Fruit fly (Drosophila melanogaster) whole organism: ENCODE results near the gene CG15473.

Experiments used
- CG8478 ChIP-seq: fragments of >200 bp; optimal IDR thresholded peaks from 2 replicates; lab custom pipeline; 2018; ENCODE audit warnings: inconsistent platforms
- Dll ChIP-seq: fragments of >200 bp; optimal IDR thresholded peaks from 2 replicates; lab custom pipeline; 2017
- EcR ChIP-seq, 2 experiments: fragments of >200 bp; optimal IDR thresholded peaks; 2 replicates each; lab custom pipeline; 2017; ENCODE audit warnings: missing biosample characterization in 2 of 2, missing genetic modification characterization in 2 of 2, missing genetic modification reagents in 2 of 2
- pan ChIP-seq: fragments of >200 bp; optimal IDR thresholded peaks from 2 replicates; lab custom pipeline; 2017
- psq ChIP-seq: fragments of >200 bp; optimal IDR thresholded peaks from 2 replicates; lab custom pipeline; 2017
- usp ChIP-seq: fragments of >200 bp; optimal IDR thresholded peaks from 2 replicates; lab custom pipeline; 2017; ENCODE audit warnings: missing biosample characterization, missing genetic modification characterization, mixed read lengths

Gene CG15473

dm6 chrX:4657896-4658295, 3.6 kb upstream of the CG15473 start:
- no peak for TF ChIP-seq Dll
- TF ChIP-seq CG8478 (lab: Kevin White, UChicago), result no peak
- TF ChIP-seq psq (lab: Kevin White, UChicago), result no peak
- no peak for TF ChIP-seq EcR (GFP tag; optimal IDR thresholded peaks at IDR 0.05; lab: Kevin White, UChicago)
- TF ChIP-seq pan, result no peak
- TF ChIP-seq usp (GFP tag; lab: Kevin White, UChicago), result no peak

- TF ChIP-seq usp (GFP tag; lab: Kevin White, UChicago) (no peak), CG8478 (lab: Kevin White, UChicago) (no peak), EcR (GFP tag; optimal IDR thresholded peaks at IDR 0.05; lab: Kevin White, UChicago) (no peak), psq (lab: Kevin White, UChicago) (no peak), pan (no peak), Dll (no peak)
Measured at dm6 chrX:4649751-4650150, 4.5 kb downstream of the CG15473 start, which contains the start of the genes Cbp80 and Torsin. Gene Cbp80 (plus strand): TSS chrX:4650015. Gene Torsin (minus strand): TSS chrX:4650032.

dm6 chrX:4647316-4648046, 6.8 kb downstream of the CG15473 start, which contains the start of the genes HLH4C and mRpL30:
Gene HLH4C (minus strand): TSS chrX:4647414.
Gene mRpL30 (plus strand): TSS chrX:4647871.
- TF ChIP-seq EcR (GFP tag; optimal IDR thresholded peaks at IDR 0.05; lab: Kevin White, UChicago), result no peak
- no peak for TF ChIP-seq psq (lab: Kevin White, UChicago)
- no peak for TF ChIP-seq Dll
- no peak for TF ChIP-seq pan
- TF ChIP-seq CG8478 (lab: Kevin White, UChicago), result no peak

- TF ChIP-seq Dll (no peak), psq (lab: Kevin White, UChicago) (no peak), EcR (GFP tag; optimal IDR thresholded peaks at IDR 0.05; lab: Kevin White, UChicago) (no peak), usp (GFP tag; lab: Kevin White, UChicago) (no peak), CG8478 (lab: Kevin White, UChicago) (no peak), pan (no peak)
Measured at dm6 chrX:4644768-4645167, 9.5 kb downstream of the CG15473 start, which contains the start of gene CG3062. Gene CG3062 (minus strand): TSS chrX:4644868.

DNA sequence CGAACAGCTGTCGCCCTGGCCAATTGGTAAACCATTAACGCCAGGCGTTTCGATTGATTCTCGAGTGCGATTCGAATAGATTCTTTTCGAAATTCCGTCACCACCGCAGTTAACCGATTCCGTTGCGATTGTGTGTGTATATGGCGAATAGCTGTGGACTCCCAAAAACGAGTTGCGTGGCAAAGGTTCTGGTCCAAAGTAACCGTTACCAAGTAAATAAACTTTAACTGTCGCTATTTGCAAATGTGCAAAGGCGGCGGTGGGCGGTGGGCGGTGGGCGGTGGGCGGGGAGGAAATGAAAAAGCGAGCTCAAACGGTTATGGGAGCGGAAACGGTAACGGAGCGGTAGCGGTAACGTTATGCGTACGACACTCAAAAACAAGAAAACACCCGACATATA, 10.4 kb downstream of the CG15473 start, which contains the start of gene CG3081:
Gene CG3081 (minus strand): TSS at position 101 of the 400 bp plus-strand sequence.
- no peak for TF ChIP-seq psq (lab: Kevin White, UChicago)
- no peak for TF ChIP-seq pan
- no peak for TF ChIP-seq usp (GFP tag; lab: Kevin White, UChicago)
- TF ChIP-seq CG8478 (lab: Kevin White, UChicago), result no peak
- no peak for TF ChIP-seq EcR (GFP tag; optimal IDR thresholded peaks at IDR 0.05; lab: Kevin White, UChicago)
- no peak for TF ChIP-seq Dll

DNA sequence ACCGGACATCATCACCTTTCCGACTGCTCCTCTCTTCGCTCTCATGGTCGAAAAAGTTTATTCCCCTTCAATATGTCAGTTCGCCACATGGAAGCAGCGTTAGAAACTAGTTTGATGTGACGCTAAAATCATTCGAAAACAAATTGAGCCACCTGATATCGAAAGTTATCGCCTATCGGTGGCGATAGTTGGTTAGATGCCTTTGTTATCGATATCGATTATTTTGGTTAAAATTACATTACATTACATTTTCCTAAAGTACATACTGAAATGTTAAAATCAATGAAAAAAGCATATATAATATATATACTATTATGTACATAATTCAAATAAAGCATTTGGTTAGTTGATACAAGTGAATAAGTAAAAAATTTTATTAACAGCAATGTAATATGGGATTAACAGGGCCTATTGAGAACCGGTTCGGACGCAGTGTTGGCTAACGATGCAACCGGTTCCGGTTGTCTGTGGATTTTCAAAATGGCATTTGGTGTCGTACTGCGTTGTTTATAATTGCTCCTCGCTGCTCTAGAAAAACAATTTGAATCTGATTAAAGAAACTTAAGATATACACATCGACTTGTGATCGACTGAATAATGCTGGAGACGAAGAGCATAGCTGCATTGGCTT, 18.3 kb downstream of the CG15473 start, which contains the start of the genes Alms1a and pon:
Gene Alms1a (minus strand): TSS at position 149 of the 631 bp plus-strand sequence.
Gene pon (plus strand): TSS at position 463 of the 631 bp plus-strand sequence.
- TF ChIP-seq Dll (no peak), pan (no peak), psq (lab: Kevin White, UChicago) (no peak), CG8478 (lab: Kevin White, UChicago) (no peak), usp (GFP tag; lab: Kevin White, UChicago) (no peak), EcR (GFP tag; optimal IDR thresholded peaks at IDR 0.05; lab: Kevin White, UChicago) (no peak)

- TF ChIP-seq EcR (GFP tag; optimal IDR thresholded peaks at IDR 0.05; lab: Kevin White, UChicago) (no peak), psq (lab: Kevin White, UChicago) (no peak), usp (GFP tag; lab: Kevin White, UChicago) (no peak), CG8478 (lab: Kevin White, UChicago) (no peak), pan (no peak), Dll (no peak)
Measured at dm6 chrX:4630836-4631235, 23.5 kb downstream of the CG15473 start, which contains the start of gene Alms1b. Gene Alms1b (minus strand): TSS chrX:4630936.

DNA sequence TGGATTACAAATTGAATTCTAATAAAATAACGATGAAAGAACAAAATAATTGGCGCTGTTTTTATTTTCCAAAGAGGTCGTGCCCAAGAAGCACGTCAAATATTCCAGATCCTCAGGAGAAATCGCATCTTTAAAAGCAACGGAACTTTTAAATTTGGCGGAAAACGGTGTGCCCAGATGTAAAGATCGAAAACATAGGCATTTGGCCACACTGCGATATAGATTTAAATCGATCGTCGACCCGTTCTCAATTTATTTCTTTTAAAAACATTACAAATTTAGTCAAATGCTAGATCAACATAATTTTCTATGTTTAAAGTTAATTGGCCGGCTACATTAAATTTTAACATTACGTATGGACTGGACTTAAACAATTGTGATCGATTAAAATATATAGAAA, 27.1 kb downstream of the CG15473 start:
- TF ChIP-seq Dll (no peak), usp (GFP tag; lab: Kevin White, UChicago) (no peak), psq (lab: Kevin White, UChicago) (no peak), pan (no peak), CG8478 (lab: Kevin White, UChicago) (no peak), EcR (GFP tag; optimal IDR thresholded peaks at IDR 0.05; lab: Kevin White, UChicago) (no peak)

- TF ChIP-seq Dll (no peak), CG8478 (lab: Kevin White, UChicago) (no peak), psq (lab: Kevin White, UChicago) (no peak), EcR (GFP tag; optimal IDR thresholded peaks at IDR 0.05; lab: Kevin White, UChicago) (no peak), usp (GFP tag; lab: Kevin White, UChicago) (no peak), pan (no peak)
Measured at dm6 chrX:4618869-4619268, 35.4 kb downstream of the CG15473 start.

DNA sequence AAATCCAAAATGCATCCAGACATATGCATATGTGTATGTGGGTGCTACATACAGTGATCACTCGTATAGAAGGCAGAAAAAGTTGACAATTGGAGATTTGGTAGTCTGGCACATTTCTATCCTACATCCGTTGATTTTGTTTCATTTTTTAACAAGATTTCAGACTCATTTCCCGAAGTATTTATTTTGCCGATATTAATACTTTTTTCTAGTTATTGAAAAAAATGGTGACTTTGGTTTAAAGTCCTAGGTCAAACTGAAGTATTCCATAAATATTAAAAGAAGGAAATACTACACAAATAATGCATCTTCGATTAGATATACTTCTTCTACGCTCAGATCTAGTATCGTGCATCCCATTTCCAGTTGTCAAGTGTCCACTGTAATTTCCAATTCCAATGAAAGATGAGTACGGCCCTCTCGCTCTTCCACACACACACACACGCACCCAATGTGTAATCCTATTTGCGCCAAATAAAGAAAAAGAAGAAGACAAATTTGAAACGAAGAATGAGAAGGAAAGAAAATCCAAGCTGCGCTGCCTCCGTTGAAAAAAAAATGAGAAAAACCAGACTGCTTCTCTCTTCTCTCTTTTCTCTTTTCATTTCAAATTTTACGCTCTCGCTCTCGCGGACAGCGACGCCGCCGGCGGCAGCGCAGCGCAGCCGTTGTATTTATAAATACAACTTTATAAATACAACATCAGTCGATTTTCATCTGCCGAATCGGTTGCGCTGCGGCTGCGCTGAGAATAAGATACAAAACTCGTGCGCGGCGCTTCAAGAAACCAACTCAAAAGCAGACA, 37.2 kb downstream of the CG15473 start, which contains the start of gene peb:
Gene peb (plus strand): TSS at position 700 of the 805 bp plus-strand sequence.
- TF ChIP-seq usp (GFP tag; lab: Kevin White, UChicago), result no peak
- TF ChIP-seq Dll, result peak; percentile 87
- TF ChIP-seq CG8478 (lab: Kevin White, UChicago), result no peak

dm6 chrX:4615684-4616292, 38.5 kb downstream of the CG15473 start:
- TF ChIP-seq CG8478 (lab: Kevin White, UChicago) (no peak), psq (lab: Kevin White, UChicago) (no peak), Dll (no peak), EcR (GFP tag; optimal IDR thresholded peaks at IDR 0.05; lab: Kevin White, UChicago) (no peak)
